Fruit fly (Drosophila melanogaster): Measurements from ENCODE around the gene CG9727.
A peak's percentile ranks its signal among the peaks of the same experiment; 100 is the strongest.

CG9727 gene

dm6 chr3R:6427619-6428378, 28.7 kb downstream of the CG9727 start (continued):
- TF ChIP-seq CG4404 (GFP tag; IDR thresholded peaks at IDR 0.05) = peak; percentile 34; the same call in 1 of the 2 replicates
- TF ChIP-seq btn (GFP tag; optimal IDR thresholded peaks at IDR 0.05) = peak; percentile 31
- peak; percentile 44 for TF ChIP-seq salm (tag; optimal IDR thresholded peaks at IDR 0.05)
- TF ChIP-seq Atf3 (GFP tag; optimal IDR thresholded peaks at IDR 0.05) = no peak
- TF ChIP-seq Taf1 (GFP tag; IDR thresholded peaks at IDR 0.05) = 0 out of 2 replicates have a peak, but pooled peaks have one; percentile 12
- TF ChIP-seq nom (GFP tag; optimal IDR thresholded peaks at IDR 0.05) = no peak
- TF ChIP-seq Nf-YB (GFP tag; optimal IDR thresholded peaks at IDR 0.05) = peak; percentile 54
- TF ChIP-seq CG10979 (tag; optimal IDR thresholded peaks at IDR 0.05) = peak; percentile 82
- peak; percentile 60 for TF ChIP-seq CG2120 (GFP tag; optimal IDR thresholded peaks at IDR 0.05)
- TF ChIP-seq CG18262 (tag; optimal IDR thresholded peaks at IDR 0.05) = peak; percentile 81
- TF ChIP-seq mirr (GFP tag; optimal IDR thresholded peaks at IDR 0.05) = no peak
- TF ChIP-seq CG2116 (GFP tag; optimal IDR thresholded peaks at IDR 0.05) = peak; percentile 33
- peak; percentile 21; the same call in 1 of the 3 replicates for TF ChIP-seq otp (GFP tag; IDR thresholded peaks at IDR 0.05)
- TF ChIP-seq CG3838 (GFP tag; optimal IDR thresholded peaks at IDR 0.05) = peak; percentile 55
- TF ChIP-seq lola (GFP tag; optimal IDR thresholded peaks at IDR 0.05) = peak in 1 of 3 experiments; percentile 57
- TF ChIP-seq chif (GFP tag; optimal IDR thresholded peaks at IDR 0.05) = peak; percentile 44 to 54
- TF ChIP-seq CG7556 (GFP tag; optimal IDR thresholded peaks at IDR 0.05) = peak; percentile 84
- peak; percentile 49 for TF ChIP-seq CG15269 (tag; optimal IDR thresholded peaks at IDR 0.05)
- peak; percentile 50 for TF ChIP-seq Fer3 (tag; optimal IDR thresholded peaks at IDR 0.05)
- peak; percentile 43 for TF ChIP-seq CG9609 (GFP tag; optimal IDR thresholded peaks at IDR 0.05)
- TF ChIP-seq CG14014 (GFP tag; IDR thresholded peaks at IDR 0.05) = peak; percentile 38; the same call in 1 of the 2 replicates
- peak; percentile 67 for TF ChIP-seq unpg (GFP tag; optimal IDR thresholded peaks at IDR 0.05)
- peak; percentile 50 for TF ChIP-seq CG16863 (GFP tag; optimal IDR thresholded peaks at IDR 0.05)
- TF ChIP-seq pho (GFP tag; optimal IDR thresholded peaks at IDR 0.05) = peak; percentile 11
- peak; percentile 68 for TF ChIP-seq Sox100B (GFP tag; optimal IDR thresholded peaks at IDR 0.05)
- TF ChIP-seq chinmo (GFP tag; IDR thresholded peaks at IDR 0.05; ENCODE audit: partially characterized antibody) = no peak
- no peak for TF ChIP-seq sima (GFP tag; optimal IDR thresholded peaks at IDR 0.05)
- no peak for TF ChIP-seq ftz-f1 (GFP tag; optimal IDR thresholded peaks at IDR 0.05)
- TF ChIP-seq CG16779 (GFP tag; IDR thresholded peaks at IDR 0.05) = 0 out of 2 replicates have a peak, but pooled peaks have one; percentile 47
- peak; percentile 50 for TF ChIP-seq org-1 (GFP tag; optimal IDR thresholded peaks at IDR 0.05)
- peak; percentile 12 for TF ChIP-seq CG15514 (GFP tag; optimal IDR thresholded peaks at IDR 0.05)
- TF ChIP-seq CG5953 (GFP tag; IDR thresholded peaks at IDR 0.05) = peak; percentile 64
- TF ChIP-seq cato (GFP tag; optimal IDR thresholded peaks at IDR 0.05; ENCODE audit: borderline replicate concordance) = no peak
- TF ChIP-seq Abd-B (GFP tag; optimal IDR thresholded peaks at IDR 0.05) = peak; percentile 36
- TF ChIP-seq tll (GFP tag; optimal IDR thresholded peaks at IDR 0.05) = no peak
- TF ChIP-seq CG13624 (GFP tag; optimal IDR thresholded peaks at IDR 0.05) = peak; percentile 10
- TF ChIP-seq CG6689 (GFP tag; IDR thresholded peaks at IDR 0.05) = peak; percentile 79
- TF ChIP-seq ato (GFP tag; IDR thresholded peaks at IDR 0.05; ENCODE audit: partially characterized antibody) = no peak
- peak; percentile 53 for TF ChIP-seq ind (GFP tag; optimal IDR thresholded peaks at IDR 0.05)
- peak; percentile 59; the same call in 1 of the 2 replicates for TF ChIP-seq ttk (GFP tag; IDR thresholded peaks at IDR 0.05)
- TF ChIP-seq CG4854 (GFP tag; optimal IDR thresholded peaks at IDR 0.05) = peak; percentile 50
- peak; percentile 78 for TF ChIP-seq CG11504 (tag; optimal IDR thresholded peaks at IDR 0.05)
- TF ChIP-seq ase (GFP tag; IDR thresholded peaks at IDR 0.05) = peak; percentile 62; the same call in 2 of the 3 replicates
- no peak for TF ChIP-seq CG7928 (GFP tag; optimal IDR thresholded peaks at IDR 0.05)
- peak; percentile 87 for TF ChIP-seq Med (GFP tag)
- TF ChIP-seq nau (GFP tag; optimal IDR thresholded peaks at IDR 0.05) = peak; percentile 66
- TF ChIP-seq CG9727 (GFP tag; optimal IDR thresholded peaks at IDR 0.05) = peak; percentile 81
- peak; percentile 42; the same call in 1 of the 2 replicates for TF ChIP-seq MBD-R2 (GFP tag; IDR thresholded peaks at IDR 0.05)

Data from whole organism, embryonic.